Worm (Caenorhabditis elegans): ENCODE measurements around the gene T03F6.6.

ce11 chrIII:13418975-13419374 lies 38.9 kb upstream of the T03F6.6 start:
- TF ChIP-seq tab-1 (GFP tag; IDR thresholded peaks at IDR 0.05) (no peak), ztf-23 (GFP tag; IDR thresholded peaks at IDR 0.05) (no peak), flt-1 (GFP tag; IDR thresholded peaks at IDR 0.05) (no peak), ref-1 (GFP tag; conservative IDR thresholded peaks at IDR 0.05) (no peak)

All from whole organism, midembryonic.